Fruit fly (Drosophila melanogaster) S2 (cell line): ENCODE data around the gene CtsL4.
A peak's percentile ranks its signal among the peaks of the same experiment; 100 is the strongest.

Experiments used
- CG8478 ChIP-seq: fragments of >200 bp; optimal IDR thresholded peaks from 2 replicates; lab custom pipeline; 2018
- CTCF ChIP-seq, 2 experiments: fragments of >200 bp; optimal IDR thresholded peaks; 2 replicates each; lab custom pipeline; 2018

CtsL4 gene

DNA sequence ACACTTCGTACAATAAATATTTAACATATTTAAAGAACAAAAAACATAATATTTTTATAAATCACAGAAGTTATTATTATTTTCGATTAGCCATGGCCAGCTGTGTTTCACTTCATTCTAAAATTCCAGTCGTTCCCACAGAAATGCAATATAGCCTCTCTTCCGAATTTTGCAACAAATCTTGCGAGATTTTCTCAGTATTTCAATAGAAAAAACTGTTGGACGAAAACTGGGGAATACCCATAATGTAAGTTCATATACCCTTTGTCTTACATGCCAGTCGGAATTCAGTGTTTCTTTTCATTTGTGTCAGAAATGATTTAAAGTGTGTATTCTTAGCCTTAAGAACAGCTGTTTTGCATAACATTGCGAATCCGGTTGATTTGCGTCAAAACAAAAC is at the start of gene CtsL4, which contains the start of gene ClpP:
Gene CtsL4 (minus strand): TSS at position 90 of the 400 bp plus-strand sequence.
Gene ClpP (plus strand): TSS at position 288 of the 400 bp plus-strand sequence.
- TF ChIP-seq CTCF (optimal IDR thresholded peaks at IDR 0.05; lab: Kevin White, UChicago): no peak
- TF ChIP-seq CG8478 (lab: Kevin White, UChicago): no peak

DNA sequence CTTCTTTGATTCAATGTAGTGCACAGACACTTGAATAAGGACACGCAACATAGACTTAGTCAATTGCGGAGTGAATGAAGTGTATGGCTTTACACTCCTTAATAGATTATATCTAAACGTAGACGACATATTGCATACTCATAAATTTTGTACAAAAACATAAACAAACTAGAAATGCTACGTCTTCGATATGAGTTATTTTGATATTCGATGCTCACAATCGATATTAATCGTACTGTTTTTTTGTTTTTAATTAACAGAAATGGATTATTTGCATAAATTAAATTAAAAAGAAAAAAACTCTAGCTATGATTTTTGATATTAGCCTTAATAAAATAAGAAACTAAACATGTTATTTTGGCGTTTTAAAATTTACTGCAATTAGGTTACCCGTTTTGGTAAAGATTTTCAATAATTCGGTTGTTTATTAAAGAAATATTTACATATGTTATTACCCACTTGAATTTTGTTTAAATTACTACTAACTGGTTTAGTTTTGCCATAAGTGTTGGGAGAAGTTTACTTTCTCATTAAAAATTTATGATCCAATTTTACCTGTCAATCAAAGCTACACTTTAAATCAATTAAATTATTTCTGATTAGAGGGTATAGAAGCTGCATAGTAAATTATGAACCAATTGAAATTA is 48.7 kb upstream of the CtsL4 start, which contains the start of the genes CG17768, LSm-4 and Ir31a:
Gene CG17768 (minus strand): TSS at position 196 of the 647 bp plus-strand sequence.
Gene LSm-4 (minus strand): TSS at position 196 of the 647 bp plus-strand sequence.
Gene Ir31a (plus strand): TSS at position 558 of the 647 bp plus-strand sequence.
- TF ChIP-seq CTCF (optimal IDR thresholded peaks at IDR 0.05; lab: Kevin White, UChicago): no peak
- TF ChIP-seq CG8478 (lab: Kevin White, UChicago): no peak

dm6 chr2L:10403803-10404315 is 47.5 kb upstream of the CtsL4 start:
- TF ChIP-seq CG8478 (lab: Kevin White, UChicago) (no peak), CTCF (optimal IDR thresholded peaks at IDR 0.05; lab: Kevin White, UChicago) (no peak)

dm6 chr2L:10396877-10397587 is 40.6 kb upstream of the CtsL4 start:
- no peak for TF ChIP-seq CG8478 (lab: Kevin White, UChicago)
- TF ChIP-seq CTCF (optimal IDR thresholded peaks at IDR 0.05; lab: Kevin White, UChicago): no peak

DNA sequence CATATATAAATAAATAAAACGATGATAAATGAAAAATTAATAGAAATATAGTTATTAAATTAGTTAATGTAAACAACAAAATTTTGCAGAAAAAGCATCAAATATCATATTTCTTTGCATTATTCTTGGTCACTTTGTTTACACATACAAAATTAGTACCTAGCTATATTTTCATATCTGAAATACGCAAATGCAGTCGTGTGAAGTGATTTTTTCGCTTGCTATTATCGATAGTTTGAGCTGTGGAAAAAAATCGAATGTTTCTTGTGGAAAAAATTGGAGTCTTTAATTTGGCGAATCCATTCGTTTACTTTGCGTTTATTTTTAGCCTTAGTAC is 40.1 kb upstream of the CtsL4 start, which contains the start of gene Cnot4:
Gene Cnot4 (plus strand): TSS at position 229 of the 337 bp plus-strand sequence.
- TF ChIP-seq CTCF (optimal IDR thresholded peaks at IDR 0.05; lab: Kevin White, UChicago) (no peak), CG8478 (lab: Kevin White, UChicago) (no peak)

- TF ChIP-seq CTCF (optimal IDR thresholded peaks at IDR 0.05; lab: Kevin White, UChicago): no peak
- no peak for TF ChIP-seq CG8478 (lab: Kevin White, UChicago)
Observed at dm6 chr2L:10395642-10396487, 39.5 kb upstream of the CtsL4 start, which contains the start of gene Mdh1. Mdh1 (minus strand) TSS chr2L:10396332.

- no peak for TF ChIP-seq CG8478 (lab: Kevin White, UChicago)
- no peak for TF ChIP-seq CTCF (optimal IDR thresholded peaks at IDR 0.05; lab: Kevin White, UChicago)
Observed at dm6 chr2L:10395035-10395434, 38.6 kb upstream of the CtsL4 start.

- TF ChIP-seq CG8478 (lab: Kevin White, UChicago) (no peak), CTCF (optimal IDR thresholded peaks at IDR 0.05; lab: Kevin White, UChicago) (no peak)
Observed at dm6 chr2L:10393467-10393866, 37.1 kb upstream of the CtsL4 start.

- no peak for TF ChIP-seq CG8478 (lab: Kevin White, UChicago)
- TF ChIP-seq CTCF (optimal IDR thresholded peaks at IDR 0.05; lab: Kevin White, UChicago): peak in 1 of 2 experiments; percentile 51
Observed at dm6 chr2L:10387869-10388726, 31.7 kb upstream of the CtsL4 start, which contains the start of gene da. da (plus strand) TSS chr2L:10388105.

dm6 chr2L:10386824-10387223 is 30.4 kb upstream of the CtsL4 start:
- TF ChIP-seq CG8478 (lab: Kevin White, UChicago) (no peak), CTCF (optimal IDR thresholded peaks at IDR 0.05; lab: Kevin White, UChicago) (no peak)

- no peak for TF ChIP-seq CG8478 (lab: Kevin White, UChicago)
Observed at dm6 chr2L:10386208-10386805, 29.9 kb upstream of the CtsL4 start, which contains the start of the genes Cdk1 and mRpS7. Cdk1 (minus strand) TSS chr2L:10386262. mRpS7 (plus strand) TSS chr2L:10386662.

dm6 chr2L:10381890-10382450 is 25.6 kb upstream of the CtsL4 start, which contains the start of gene CG5096:
CG5096 (plus strand) TSS chr2L:10382263.
- TF ChIP-seq CTCF (optimal IDR thresholded peaks at IDR 0.05; lab: Kevin White, UChicago): no peak
- TF ChIP-seq CG8478 (lab: Kevin White, UChicago): no peak
